Fruit fly (Drosophila melanogaster) Kc167 (cell line): ENCODE measurements around the gene CG5555.

Experiments
- Myc ChIP-seq: fragments of >200 bp; optimal IDR thresholded peaks from 2 replicates; lab custom pipeline; 2017; ENCODE audit warnings: missing external identifiers
- Sin3A ChIP-seq: fragments of >200 bp; optimal IDR thresholded peaks from 2 replicates; lab custom pipeline; 2018; ENCODE audit warnings: missing external identifiers
- h ChIP-seq: fragments of >200 bp; optimal IDR thresholded peaks from 3 replicates; lab custom pipeline; 2018; ENCODE audit warnings: missing external identifiers

DNA sequence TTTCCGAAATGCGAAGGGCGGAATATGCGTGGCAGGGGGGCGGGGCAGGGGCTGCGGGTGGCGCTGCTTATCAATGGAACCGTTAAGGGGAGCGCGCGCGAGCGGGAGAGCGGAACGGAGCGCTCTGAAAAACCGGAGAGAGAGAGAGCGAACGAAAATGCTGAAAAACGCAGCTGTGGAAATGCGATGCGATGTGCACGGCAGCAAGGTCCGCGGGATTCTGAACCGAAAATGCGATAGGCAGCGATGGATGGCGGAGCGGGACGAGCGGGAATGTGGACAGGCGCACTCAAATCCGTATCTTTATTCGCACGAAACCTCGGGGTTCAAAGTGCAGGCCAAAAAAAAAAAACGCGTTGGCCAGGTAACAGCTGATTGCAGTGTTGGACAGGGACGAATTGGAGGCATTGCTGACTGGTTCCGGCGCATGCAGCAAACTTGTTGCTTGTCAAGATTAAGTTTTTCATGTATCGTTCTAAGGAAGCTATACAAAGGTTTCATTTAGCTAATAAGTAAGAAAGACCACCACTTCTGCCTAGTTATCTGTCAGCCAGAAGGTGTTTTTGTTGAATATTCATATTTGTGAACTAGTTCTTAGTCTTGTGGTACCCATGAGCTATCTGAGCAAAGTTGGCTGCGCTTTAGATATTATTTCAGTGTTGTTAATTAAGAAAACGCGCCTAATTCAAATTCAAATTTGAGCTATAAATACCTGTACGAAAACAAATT is 32.7 kb downstream of the CG5555 start, which contains the start of gene Ppcs:
- no peak for TF ChIP-seq Myc (lab: Kevin White, UChicago)
- TF ChIP-seq h (lab: Kevin White, UChicago), result no peak
- no peak for TF ChIP-seq Sin3A (lab: Kevin White, UChicago)
